Worm (Caenorhabditis elegans) whole organism, mixed stage, embryonic: Measurements from ENCODE around the gene lron-2.

ENCODE experiments used
- M03D4.4 ChIP-seq: sonication (generic microtip); optimal IDR thresholded peaks from 2 replicates; lab custom pipeline; 2017; ENCODE audit warnings: mild to moderate bottlenecking, missing genetic modification characterization, missing compliant biosample characterization
- ceh-43 ChIP-seq: fragments of 200-800 bp; sonication (Bioruptor generic); optimal IDR thresholded peaks from 2 replicates; lab custom pipeline; 2018; ENCODE audit warnings: mild to moderate bottlenecking, missing genetic modification characterization, moderate library complexity, missing compliant biosample characterization
- ceh-83 ChIP-seq: fragments of 200-800 bp; sonication (Bioruptor generic); optimal IDR thresholded peaks from 2 replicates; lab custom pipeline; 2018; ENCODE audit warnings: mild to moderate bottlenecking, missing genetic modification characterization, missing compliant biosample characterization
- ces-1 ChIP-seq: fragments of 150-350 bp; optimal IDR thresholded peaks from 2 replicates; lab custom pipeline; 2014; ENCODE audit warnings: missing biosample characterization, missing genetic modification reagents, missing genetic modification characterization
- cnd-1 ChIP-seq: fragments of 200-800 bp; sonication (Bioruptor generic); optimal IDR thresholded peaks from 2 replicates; lab custom pipeline; 2018; ENCODE audit warnings: mild to moderate bottlenecking, missing genetic modification characterization, missing compliant biosample characterization
- drap-1 ChIP-seq: fragments of 200-800 bp; sonication (Bioruptor generic); optimal IDR thresholded peaks from 3 replicates; lab custom pipeline; 2018; ENCODE audit warnings: mild to moderate bottlenecking, missing genetic modification characterization, missing compliant biosample characterization
- elt-1 ChIP-seq: sonication (generic microtip); optimal IDR thresholded peaks from 2 replicates; lab custom pipeline; 2017; ENCODE audit warnings: missing genetic modification characterization, mild to moderate bottlenecking, missing compliant biosample characterization, antibody characterized with exemption, moderate library complexity, borderline replicate concordance; ENCODE audit not compliant: insufficient read depth
- elt-3 ChIP-seq: fragments of 150-350 bp; optimal IDR thresholded peaks from 2 replicates; lab custom pipeline; 2014; ENCODE audit warnings: missing biosample characterization, missing genetic modification characterization
- flh-1 ChIP-seq: fragments of 200-800 bp; sonication (Bioruptor generic); optimal IDR thresholded peaks from 2 replicates; lab custom pipeline; 2018; ENCODE audit warnings: mild to moderate bottlenecking, missing genetic modification characterization, moderate library complexity, missing compliant biosample characterization
- ham-2 ChIP-seq: fragments of 200-800 bp; sonication (Bioruptor generic); optimal IDR thresholded peaks from 2 replicates; lab custom pipeline; 2018; ENCODE audit warnings: mild to moderate bottlenecking, missing genetic modification characterization, missing compliant biosample characterization
- hlh-1 ChIP-seq: fragments of 150-350 bp; optimal IDR thresholded peaks from 2 replicates; lab custom pipeline; 2014; ENCODE audit warnings: missing biosample characterization, missing genetic modification reagents, missing genetic modification characterization
- lin-13 ChIP-seq: fragments of 150-350 bp; optimal IDR thresholded peaks from 2 replicates; lab custom pipeline; 2014; ENCODE audit warnings: missing biosample characterization, missing genetic modification characterization
- lin-32 ChIP-seq: fragments of 200-800 bp; sonication (Bioruptor generic); optimal IDR thresholded peaks from 2 replicates; lab custom pipeline; 2018; ENCODE audit warnings: mild to moderate bottlenecking, missing genetic modification characterization, missing compliant biosample characterization
- lsy-2 ChIP-seq: fragments of 150-350 bp; optimal IDR thresholded peaks from 2 replicates; lab custom pipeline; 2014; ENCODE audit warnings: missing biosample characterization, missing genetic modification characterization
- mab-5 ChIP-seq: fragments of 150-350 bp; optimal IDR thresholded peaks from 2 replicates; lab custom pipeline; 2014; ENCODE audit warnings: missing biosample characterization, missing genetic modification characterization
- mep-1 ChIP-seq: fragments of 150-350 bp; optimal IDR thresholded peaks from 2 replicates; lab custom pipeline; 2017; ENCODE audit warnings: missing biosample characterization, missing genetic modification reagents, missing genetic modification characterization, inconsistent platforms
- mls-2 ChIP-seq: sonication (generic microtip); optimal IDR thresholded peaks from 2 replicates; lab custom pipeline; 2016; ENCODE audit warnings: mild to moderate bottlenecking, missing genetic modification characterization, moderate library complexity, missing compliant biosample characterization
- nhr-12 ChIP-seq: fragments of 150-350 bp; optimal IDR thresholded peaks from 2 replicates; lab custom pipeline; 2014; ENCODE audit warnings: missing biosample characterization, missing genetic modification characterization
- nhr-2 ChIP-seq: fragments of 150-350 bp; optimal IDR thresholded peaks from 2 replicates; lab custom pipeline; 2014; ENCODE audit warnings: missing biosample characterization, missing genetic modification characterization
- nhr-237 ChIP-seq: fragments of 150-350 bp; optimal IDR thresholded peaks from 2 replicates; lab custom pipeline; 2014; ENCODE audit warnings: missing biosample characterization, missing genetic modification characterization
- nhr-28 ChIP-seq: fragments of 150-350 bp; optimal IDR thresholded peaks from 2 replicates; lab custom pipeline; 2014; ENCODE audit warnings: missing biosample characterization, missing genetic modification characterization
- nhr-76 ChIP-seq: sonication (generic microtip); optimal IDR thresholded peaks from 2 replicates; lab custom pipeline; 2017; ENCODE audit warnings: missing biosample characterization, missing genetic modification characterization
- pha-4 ChIP-seq: fragments of 150-350 bp; optimal IDR thresholded peaks from 2 replicates; lab custom pipeline; 2018; ENCODE audit warnings: missing biosample characterization, missing genetic modification reagents, missing genetic modification characterization
- sem-2 ChIP-seq: fragments of 200-800 bp; sonication (Bioruptor generic); optimal IDR thresholded peaks from 2 replicates; lab custom pipeline; 2018; ENCODE audit warnings: mild to moderate bottlenecking, missing genetic modification characterization, missing compliant biosample characterization
- snpc-4 ChIP-seq: fragments of 150-350 bp; optimal IDR thresholded peaks from 2 replicates; lab custom pipeline; 2014; ENCODE audit warnings: missing biosample characterization, missing genetic modification characterization
- sptf-1 ChIP-seq: sonication (generic microtip); optimal IDR thresholded peaks from 2 replicates; lab custom pipeline; 2017; ENCODE audit warnings: mild to moderate bottlenecking, missing genetic modification characterization, moderate library complexity, missing compliant biosample characterization
- tbx-8 ChIP-seq: fragments of 200-800 bp; sonication (Bioruptor generic); optimal IDR thresholded peaks from 2 replicates; lab custom pipeline; 2018; ENCODE audit warnings: mild to moderate bottlenecking, missing genetic modification characterization, moderate library complexity, missing compliant biosample characterization
- unc-120 ChIP-seq: sonication (generic microtip); optimal IDR thresholded peaks from 2 replicates; lab custom pipeline; 2017; ENCODE audit warnings: missing genetic modification characterization, missing compliant biosample characterization; ENCODE audit not compliant: poor library complexity, severe bottlenecking
- unc-39 ChIP-seq: fragments of 150-350 bp; optimal IDR thresholded peaks from 2 replicates; lab custom pipeline; 2014; ENCODE audit warnings: missing biosample characterization, missing genetic modification characterization
- unc-62 ChIP-seq: fragments of 150-350 bp; optimal IDR thresholded peaks from 2 replicates; lab custom pipeline; 2014; ENCODE audit warnings: missing biosample characterization, missing genetic modification reagents, missing genetic modification characterization
- zip-8 ChIP-seq: fragments of 150-350 bp; optimal IDR thresholded peaks from 2 replicates; lab custom pipeline; 2014; ENCODE audit warnings: missing biosample characterization, missing genetic modification characterization
- ztf-11 ChIP-seq: fragments of 150-350 bp; optimal IDR thresholded peaks from 2 replicates; lab custom pipeline; 2014; ENCODE audit warnings: missing biosample characterization, missing genetic modification characterization

Gene lron-2

ce11 chrV:9283452-9283851, 3.9 kb downstream of the lron-2 start:
- no peak for TF ChIP-seq mep-1 (tag; lab: Kevin White, UChicago)

- no peak for TF ChIP-seq mab-5 (tag; lab: Kevin White, UChicago)
- no peak for TF ChIP-seq pha-4 (tag; lab: Kevin White, UChicago)
- no peak for TF ChIP-seq ceh-43
- TF ChIP-seq sem-2 (GFP tag; lab: Kevin White, UChicago), result no peak
- no peak for TF ChIP-seq M03D4.4 (tag; lab: Kevin White, UChicago)
- TF ChIP-seq sptf-1 (tag; lab: Kevin White, UChicago), result no peak
- TF ChIP-seq elt-3 (tag; lab: Kevin White, UChicago), result no peak
- TF ChIP-seq nhr-28, result no peak
Measured at ce11 chrV:9282110-9282509, 5.2 kb downstream of the lron-2 start, which contains the start of gene hlh-10. Gene hlh-10 (minus strand): TSS chrV:9282210.

- TF ChIP-seq unc-120 (tag; lab: Kevin White, UChicago) (peak; percentile 5), sptf-1 (tag; lab: Kevin White, UChicago) (no peak), pha-4 (tag; lab: Kevin White, UChicago) (no peak), mab-5 (tag; lab: Kevin White, UChicago) (peak; percentile 14), unc-62 (GFP tag; lab: Kevin White, UChicago) (peak; percentile 63)
Measured at ce11 chrV:9274127-9275042, 13.0 kb downstream of the lron-2 start.

- TF ChIP-seq sptf-1 (tag; lab: Kevin White, UChicago), result peak; percentile 65
- peak; percentile 44 for TF ChIP-seq nhr-237
- no peak for TF ChIP-seq snpc-4 (tag; lab: Kevin White, UChicago)
- peak; percentile 67 for TF ChIP-seq hlh-1 (tag; lab: Kevin White, UChicago)
- no peak for TF ChIP-seq sem-2 (GFP tag; lab: Kevin White, UChicago)
- peak; percentile 52 for TF ChIP-seq mep-1 (tag; lab: Kevin White, UChicago)
- no peak for TF ChIP-seq ztf-11 (tag; lab: Kevin White, UChicago)
- no peak for TF ChIP-seq tbx-8
- TF ChIP-seq unc-39 (tag; lab: Kevin White, UChicago), result no peak
- TF ChIP-seq unc-120 (tag; lab: Kevin White, UChicago), result peak; percentile 49
- TF ChIP-seq lin-32 (GFP tag; lab: Kevin White, UChicago), result no peak
- no peak for TF ChIP-seq nhr-2
- peak; percentile 40 for TF ChIP-seq M03D4.4 (tag; lab: Kevin White, UChicago)
- TF ChIP-seq nhr-28, result no peak
- TF ChIP-seq ceh-83 (GFP tag; lab: Kevin White, UChicago), result peak; percentile 17
- TF ChIP-seq ham-2, result no peak
- peak; percentile 42 for TF ChIP-seq unc-62 (GFP tag; lab: Kevin White, UChicago)
- no peak for TF ChIP-seq nhr-76 (tag; lab: Kevin White, UChicago)
- no peak for TF ChIP-seq drap-1 (GFP tag; lab: Kevin White, UChicago)
- TF ChIP-seq lsy-2 (tag; lab: Kevin White, UChicago), result peak; percentile 7
- no peak for TF ChIP-seq cnd-1 (tag; lab: Kevin White, UChicago)
- TF ChIP-seq elt-1, result no peak
- TF ChIP-seq flh-1, result no peak
- peak; percentile 72 for TF ChIP-seq mls-2 (tag; lab: Kevin White, UChicago)
- TF ChIP-seq lin-13 (tag; lab: Kevin White, UChicago), result no peak
- peak; percentile 10 for TF ChIP-seq pha-4 (tag; lab: Kevin White, UChicago)
- peak; percentile 47 for TF ChIP-seq ces-1 (GFP tag; lab: Kevin White, UChicago)
Measured at ce11 chrV:9273587-9273986, 13.8 kb downstream of the lron-2 start.

ce11 chrV:9272624-9273023, 14.7 kb downstream of the lron-2 start:
- TF ChIP-seq sem-2 (GFP tag; lab: Kevin White, UChicago) (no peak), nhr-237 (no peak), cnd-1 (tag; lab: Kevin White, UChicago) (no peak), elt-3 (tag; lab: Kevin White, UChicago) (no peak), lin-13 (tag; lab: Kevin White, UChicago) (no peak), tbx-8 (no peak), unc-39 (tag; lab: Kevin White, UChicago) (no peak), sptf-1 (tag; lab: Kevin White, UChicago) (no peak), ham-2 (no peak), mls-2 (tag; lab: Kevin White, UChicago) (no peak), lsy-2 (tag; lab: Kevin White, UChicago) (no peak), ztf-11 (tag; lab: Kevin White, UChicago) (no peak), ceh-83 (GFP tag; lab: Kevin White, UChicago) (no peak), mep-1 (tag; lab: Kevin White, UChicago) (no peak), nhr-12 (tag; lab: Kevin White, UChicago) (no peak), unc-62 (GFP tag; lab: Kevin White, UChicago) (no peak), hlh-1 (tag; lab: Kevin White, UChicago) (no peak), drap-1 (GFP tag; lab: Kevin White, UChicago) (no peak), ceh-43 (no peak), zip-8 (no peak)
